Worm (Caenorhabditis elegans) whole organism, L1 larva: Measurements from ENCODE around the gene nop-1.

Experiments
- C04F5.9 ChIP-seq: sonication (generic microtip); optimal IDR thresholded peaks from 2 replicates; lab custom pipeline; 2016; ENCODE audit warnings: missing genetic modification characterization, missing compliant biosample characterization
- ama-1 ChIP-seq: fragments of 150-350 bp; optimal IDR thresholded peaks from 2 replicates; lab custom pipeline; 2014
- ceh-63 ChIP-seq: fragments of 200-800 bp; sonication (Bioruptor generic); optimal IDR thresholded peaks from 2 replicates; lab custom pipeline; 2018; ENCODE audit warnings: mild to moderate bottlenecking, missing genetic modification characterization, missing compliant biosample characterization
- ceh-8 ChIP-seq: fragments of 200-800 bp; sonication (Bioruptor generic); optimal IDR thresholded peaks from 2 replicates; lab custom pipeline; 2018; ENCODE audit warnings: mild to moderate bottlenecking, missing genetic modification characterization, moderate library complexity, missing compliant biosample characterization
- ceh-82 ChIP-seq, 3 experiments: fragments of 150-350 bp in 1 of 3; sonication (generic microtip) in 2 of 3; optimal IDR thresholded peaks; 2 replicates each; lab custom pipeline; 2014 to 2017; ENCODE audit warnings: missing biosample characterization in 3 of 3, missing genetic modification characterization in 3 of 3
- ceh-88 ChIP-seq: fragments of 200-800 bp; sonication (Bioruptor generic); IDR thresholded peaks from 2 replicates; pipeline ENCODE4 v1.3.6; 2022; ENCODE audit warnings: missing genetic modification characterization, missing compliant biosample characterization
- ceh-90 ChIP-seq: sonication (generic microtip); optimal IDR thresholded peaks from 2 replicates; lab custom pipeline; 2016; ENCODE audit warnings: missing genetic modification characterization, missing compliant biosample characterization
- ces-1 ChIP-seq: fragments of 150-350 bp; optimal IDR thresholded peaks from 2 replicates; lab custom pipeline; 2014; ENCODE audit warnings: missing biosample characterization, missing genetic modification reagents, missing genetic modification characterization
- dsc-1 ChIP-seq: sonication (generic microtip); optimal IDR thresholded peaks from 2 replicates; lab custom pipeline; 2016; ENCODE audit warnings: mild to moderate bottlenecking, missing genetic modification characterization, missing compliant biosample characterization
- efl-1 ChIP-seq, 4 experiments: fragments of 150-350 bp; optimal IDR thresholded peaks in 3 of 4; peaks in 1 of 4; 1 replicate in 1 of 4; 2 replicates in 3 of 4; lab custom pipeline; 2014; ENCODE audit warnings: missing biosample characterization in 2 of 4, missing genetic modification characterization in 2 of 4, missing genetic modification reagents in 2 of 4
- ets-5 ChIP-seq: fragments of 200-800 bp; sonication (Bioruptor generic); IDR thresholded peaks from 2 replicates; pipeline ENCODE4 v1.3.6; 2022; ENCODE audit warnings: missing genetic modification characterization, missing compliant biosample characterization
- fkh-10 ChIP-seq: sonication (generic microtip); optimal IDR thresholded peaks from 2 replicates; lab custom pipeline; 2017; ENCODE audit warnings: missing biosample characterization, missing genetic modification reagents, missing genetic modification characterization
- fkh-8 ChIP-seq: sonication (generic microtip); optimal IDR thresholded peaks from 2 replicates; lab custom pipeline; 2016; ENCODE audit warnings: mild to moderate bottlenecking, missing genetic modification characterization, missing compliant biosample characterization
- isw-1 ChIP-seq: fragments of 200-800 bp; sonication (Bioruptor generic); IDR thresholded peaks from 2 replicates; pipeline ENCODE4 v1.3.6; 2022; ENCODE audit warnings: missing genetic modification characterization, missing compliant biosample characterization
- jun-1 ChIP-seq: fragments of 150-350 bp; optimal IDR thresholded peaks from 2 replicates; lab custom pipeline; 2014; ENCODE audit warnings: missing biosample characterization, missing genetic modification reagents, missing genetic modification characterization
- lin-14 ChIP-seq: fragments of 200-800 bp; sonication (Bioruptor generic); optimal IDR thresholded peaks from 2 replicates; lab custom pipeline; 2018; ENCODE audit warnings: mild to moderate bottlenecking, missing genetic modification characterization, moderate library complexity, missing compliant biosample characterization
- lin-15B ChIP-seq: fragments of 150-350 bp; sonication (generic microtip); optimal IDR thresholded peaks from 3 replicates; lab custom pipeline; 2014; ENCODE audit warnings: missing biosample characterization, missing genetic modification characterization
- lin-35 ChIP-seq, 2 experiments: fragments of 150-350 bp; optimal IDR thresholded peaks; 2 replicates each; lab custom pipeline; 2014; ENCODE audit warnings: missing biosample characterization in 2 of 2, missing genetic modification characterization in 2 of 2, missing genetic modification reagents in 2 of 2
- lir-3 ChIP-seq: sonication (generic microtip); optimal IDR thresholded peaks from 2 replicates; lab custom pipeline; 2016; ENCODE audit warnings: mild to moderate bottlenecking, missing genetic modification characterization, moderate library complexity, missing compliant biosample characterization; ENCODE audit not compliant: poor library complexity
- lsy-2 ChIP-seq, 2 experiments: fragments of 150-350 bp; optimal IDR thresholded peaks; 2 replicates each; lab custom pipeline; 2014; ENCODE audit warnings: missing biosample characterization in 2 of 2, missing genetic modification characterization in 2 of 2
- mab-9 ChIP-seq: fragments of 200-800 bp; sonication (Bioruptor generic); IDR thresholded peaks from 2 replicates; pipeline ENCODE4 v1.3.6; 2022; ENCODE audit warnings: missing genetic modification reagents, missing genetic modification characterization, missing compliant biosample characterization
- mef-2 ChIP-seq: fragments of 150-350 bp; optimal IDR thresholded peaks from 2 replicates; lab custom pipeline; 2014; ENCODE audit warnings: missing biosample characterization, missing genetic modification characterization
- nhr-12 ChIP-seq: sonication (generic microtip); optimal IDR thresholded peaks from 2 replicates; lab custom pipeline; 2017; ENCODE audit warnings: missing biosample characterization, missing genetic modification characterization
- nhr-19 ChIP-seq: fragments of 200-800 bp; sonication (Bioruptor generic); conservative IDR thresholded peaks from 2 replicates; pipeline ENCODE4 v1.3.6; 2022; ENCODE audit warnings: missing genetic modification characterization, missing compliant biosample characterization
- nhr-28 ChIP-seq: fragments of 150-350 bp; optimal IDR thresholded peaks from 2 replicates; lab custom pipeline; 2014; ENCODE audit warnings: missing biosample characterization, missing genetic modification characterization
- nhr-47 ChIP-seq: sonication (generic microtip); optimal IDR thresholded peaks from 2 replicates; lab custom pipeline; 2016; ENCODE audit warnings: mild to moderate bottlenecking, missing genetic modification characterization, moderate library complexity, missing compliant biosample characterization
- nhr-71 ChIP-seq: sonication (generic microtip); optimal IDR thresholded peaks from 2 replicates; lab custom pipeline; 2016; ENCODE audit warnings: mild to moderate bottlenecking, missing genetic modification characterization, moderate library complexity, missing compliant biosample characterization
- nhr-76 ChIP-seq: sonication (generic microtip); optimal IDR thresholded peaks from 2 replicates; lab custom pipeline; 2017; ENCODE audit warnings: missing biosample characterization, missing genetic modification characterization
- nhr-77 ChIP-seq: fragments of 150-350 bp; optimal IDR thresholded peaks from 2 replicates; lab custom pipeline; 2014; ENCODE audit warnings: missing biosample characterization, missing genetic modification characterization
- nhr-90 ChIP-seq: sonication (generic microtip); optimal IDR thresholded peaks from 2 replicates; lab custom pipeline; 2016; ENCODE audit warnings: mild to moderate bottlenecking, missing genetic modification characterization, missing compliant biosample characterization; ENCODE audit not compliant: poor library complexity
- pag-3 ChIP-seq: sonication (generic microtip); optimal IDR thresholded peaks from 2 replicates; lab custom pipeline; 2017; ENCODE audit warnings: missing genetic modification characterization, mild to moderate bottlenecking, missing compliant biosample characterization, antibody characterized with exemption, borderline replicate concordance; ENCODE audit not compliant: insufficient read depth
- pax-3 ChIP-seq: fragments of 200-800 bp; sonication (Bioruptor generic); optimal IDR thresholded peaks from 2 replicates; lab custom pipeline; 2018; ENCODE audit warnings: mild to moderate bottlenecking, missing genetic modification characterization, moderate library complexity, missing compliant biosample characterization
- skn-1 ChIP-seq: fragments of 150-350 bp; optimal IDR thresholded peaks from 2 replicates; lab custom pipeline; 2014; ENCODE audit warnings: missing biosample characterization, missing genetic modification characterization
- snu-23 ChIP-seq: sonication (generic microtip); optimal IDR thresholded peaks from 2 replicates; lab custom pipeline; 2016; ENCODE audit warnings: missing genetic modification characterization, missing compliant biosample characterization
- swsn-7 ChIP-seq: sonication (generic microtip); optimal IDR thresholded peaks from 2 replicates; lab custom pipeline; 2016; ENCODE audit warnings: missing genetic modification characterization, missing compliant biosample characterization
- tbx-2 ChIP-seq: sonication (generic microtip); optimal IDR thresholded peaks from 2 replicates; lab custom pipeline; 2016; ENCODE audit warnings: missing genetic modification characterization, missing compliant biosample characterization
- tlp-1 ChIP-seq: fragments of 150-350 bp; optimal IDR thresholded peaks from 2 replicates; lab custom pipeline; 2014; ENCODE audit warnings: missing biosample characterization, missing genetic modification characterization
- unc-30 ChIP-seq: sonication (generic microtip); optimal IDR thresholded peaks from 2 replicates; lab custom pipeline; 2017; ENCODE audit warnings: missing biosample characterization, missing genetic modification characterization
- unc-62 ChIP-seq: fragments of 150-350 bp; optimal IDR thresholded peaks from 2 replicates; lab custom pipeline; 2014; ENCODE audit warnings: missing biosample characterization, missing genetic modification reagents, missing genetic modification characterization
- unc-86 ChIP-seq: sonication (generic microtip); optimal IDR thresholded peaks from 2 replicates; lab custom pipeline; 2016; ENCODE audit warnings: missing genetic modification characterization, missing compliant biosample characterization
- xbp-1 ChIP-seq: sonication (generic microtip); optimal IDR thresholded peaks from 2 replicates; lab custom pipeline; 2016; ENCODE audit warnings: missing genetic modification characterization, missing compliant biosample characterization
- zip-4 ChIP-seq: fragments of 200-800 bp; sonication (Bioruptor generic); optimal IDR thresholded peaks from 2 replicates; lab custom pipeline; 2018; ENCODE audit warnings: mild to moderate bottlenecking, missing genetic modification characterization, moderate library complexity, missing compliant biosample characterization
- ztf-4 ChIP-seq: fragments of 150-350 bp; optimal IDR thresholded peaks from 2 replicates; lab custom pipeline; 2014; ENCODE audit warnings: missing biosample characterization, missing genetic modification characterization

The nop-1 gene

ce11 chrIII:5998640-5999039 is 40.1 kb downstream of the nop-1 start:
- no peak for TF ChIP-seq nhr-28 (tag; lab: Kevin White, UChicago)
- peak; percentile 55 for TF ChIP-seq lin-14 (GFP tag; lab: Kevin White, UChicago)
- TF ChIP-seq unc-86 (tag; lab: Kevin White, UChicago), result peak; percentile 67
- TF ChIP-seq snu-23 (GFP tag; lab: Kevin White, UChicago), result no peak
- TF ChIP-seq lin-35 (GFP tag; optimal IDR thresholded peaks at IDR 0.05; lab: Kevin White, UChicago), result no peak
- no peak for TF ChIP-seq skn-1 (tag; lab: Kevin White, UChicago)
- no peak for TF ChIP-seq ceh-63
- peak; percentile 37 for TF ChIP-seq ceh-8 (GFP tag; lab: Kevin White, UChicago)
- peak; percentile 36 for TF ChIP-seq fkh-8
- TF ChIP-seq mef-2 (tag; lab: Kevin White, UChicago), result no peak
- 0 out of 2 replicates have a peak, but pooled peaks have one; percentile 7 for TF ChIP-seq mab-9
- no peak for TF ChIP-seq efl-1 (optimal IDR thresholded peaks at IDR 0.05; lab: Kevin White, UChicago)
- TF ChIP-seq efl-1 (GFP tag; optimal IDR thresholded peaks at IDR 0.05 in 1 of 2; lab: Kevin White, UChicago), result no peak

DNA sequence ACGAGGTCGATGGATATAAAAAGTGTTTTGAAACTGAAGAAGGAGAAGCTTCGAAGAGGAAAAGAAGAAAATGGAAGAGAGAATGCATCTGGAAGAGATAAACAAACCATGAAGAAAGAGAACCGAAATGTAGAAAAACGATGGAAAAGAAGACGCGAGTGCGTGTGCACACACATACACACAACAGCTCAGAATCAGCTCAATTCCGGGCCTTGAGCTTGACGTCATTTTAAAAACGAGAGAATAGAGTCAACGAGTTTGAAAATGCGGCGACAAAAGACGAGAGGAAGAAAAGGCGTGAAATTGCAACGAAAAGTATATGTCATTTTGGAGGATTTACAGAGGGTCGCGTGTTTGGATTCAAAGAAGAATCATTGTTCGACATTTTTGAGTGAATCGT is 41.1 kb downstream of the nop-1 start:
- TF ChIP-seq fkh-10 (GFP tag; lab: Kevin White, UChicago) (peak; percentile 15), mef-2 (tag; lab: Kevin White, UChicago) (no peak), ceh-88 (GFP tag; lab: Robert Waterston, UW) (no peak), nhr-77 (no peak), ets-5 (no peak), unc-30 (tag; lab: Kevin White, UChicago) (no peak), nhr-71 (tag; lab: Kevin White, UChicago) (peak; percentile 52), ces-1 (GFP tag; lab: Kevin White, UChicago) (no peak), nhr-47 (peak; percentile 17), zip-4 (GFP tag; lab: Kevin White, UChicago) (no peak), ceh-82 (tag; optimal IDR thresholded peaks at IDR 0.05; lab: Kevin White, UChicago) (peak in 2 of 3 experiments; percentile 14 to 43), lin-35 (GFP tag; optimal IDR thresholded peaks at IDR 0.05; lab: Kevin White, UChicago) (peak in 1 of 2 experiments; percentile 35), unc-86 (tag; lab: Kevin White, UChicago) (no peak), C04F5.9 (tag; lab: Kevin White, UChicago) (no peak), ceh-90 (tag; lab: Kevin White, UChicago) (no peak), efl-1 (optimal IDR thresholded peaks at IDR 0.05; lab: Kevin White, UChicago) (peak in 1 of 2 experiments; percentile 20), efl-1 (GFP tag; optimal IDR thresholded peaks at IDR 0.05 in 1 of 2; lab: Kevin White, UChicago) (no peak), nhr-12 (tag; lab: Kevin White, UChicago) (no peak), ama-1 (lab: Kevin White, UChicago) (no peak), pag-3 (tag; lab: Kevin White, UChicago) (no peak), lsy-2 (tag; optimal IDR thresholded peaks at IDR 0.05; lab: Kevin White, UChicago) (peak; percentile 20 to 62), nhr-90 (tag; lab: Kevin White, UChicago) (no peak), lin-15B (tag; lab: Kevin White, UChicago) (no peak), fkh-8 (peak; percentile 74), lin-14 (GFP tag; lab: Kevin White, UChicago) (peak; percentile 80), dsc-1 (tag; lab: Kevin White, UChicago) (peak; percentile 77), snu-23 (GFP tag; lab: Kevin White, UChicago) (peak; percentile 25), xbp-1 (tag; lab: Kevin White, UChicago) (peak; percentile 32), ztf-4 (tag; lab: Kevin White, UChicago) (no peak), nhr-19 (GFP tag; lab: Robert Waterston, UW) (0 out of 2 replicates have a peak, but pooled peaks have one; percentile 2), isw-1 (GFP tag; lab: Robert Waterston, UW) (0 out of 2 replicates have a peak, but pooled peaks have one; percentile 7), pax-3 (tag; lab: Kevin White, UChicago) (peak; percentile 44), nhr-76 (no peak), ceh-8 (GFP tag; lab: Kevin White, UChicago) (no peak), lir-3 (tag; lab: Kevin White, UChicago) (no peak), jun-1 (tag; lab: Kevin White, UChicago) (no peak), tlp-1 (tag; lab: Kevin White, UChicago) (no peak), unc-62 (GFP tag; lab: Kevin White, UChicago) (no peak), swsn-7 (tag; lab: Kevin White, UChicago) (peak; percentile 23), tbx-2 (tag; lab: Kevin White, UChicago) (no peak)
- TF ChIP-seq, all 84 proteins: peak for 16
